Worm (Caenorhabditis elegans) whole organism, L3 larva: ENCODE data around the gene pcrg-1.

Experiments
- R02D3.7 ChIP-seq: fragments of 150-350 bp; optimal IDR thresholded peaks from 2 replicates; lab custom pipeline; 2014; ENCODE audit warnings: missing biosample characterization, missing genetic modification characterization
- ZK546.5 ChIP-seq: sonication (generic microtip); optimal IDR thresholded peaks from 2 replicates; lab custom pipeline; 2017; ENCODE audit warnings: missing biosample characterization, missing genetic modification characterization
- aly-2 ChIP-seq: fragments of 150-350 bp; optimal IDR thresholded peaks from 2 replicates; lab custom pipeline; 2014; ENCODE audit warnings: missing biosample characterization, missing genetic modification characterization
- elt-3 ChIP-seq, 3 experiments: fragments of 150-350 bp in 1 of 3; sonication (generic microtip) in 2 of 3; optimal IDR thresholded peaks; 2 replicates in 2 of 3; 4 replicates in 1 of 3; lab custom pipeline; 2014 to 2017; ENCODE audit warnings: missing biosample characterization in 3 of 3, missing genetic modification characterization in 3 of 3
- fos-1 ChIP-seq: fragments of 150-350 bp; optimal IDR thresholded peaks from 2 replicates; lab custom pipeline; 2014; ENCODE audit warnings: missing biosample characterization, missing genetic modification characterization
- jun-1 ChIP-seq: fragments of 150-350 bp; optimal IDR thresholded peaks from 2 replicates; lab custom pipeline; 2014; ENCODE audit warnings: missing biosample characterization, missing genetic modification reagents, missing genetic modification characterization
- nhr-11 ChIP-seq: fragments of 150-350 bp; optimal IDR thresholded peaks from 2 replicates; lab custom pipeline; 2014; ENCODE audit warnings: missing biosample characterization, missing genetic modification characterization
- nhr-28 ChIP-seq: fragments of 150-350 bp; optimal IDR thresholded peaks from 2 replicates; lab custom pipeline; 2014; ENCODE audit warnings: missing biosample characterization, missing genetic modification characterization
- pqm-1 ChIP-seq: fragments of 150-350 bp; optimal IDR thresholded peaks from 2 replicates; lab custom pipeline; 2017; ENCODE audit warnings: missing biosample characterization, missing genetic modification characterization, inconsistent platforms
- snpc-4 ChIP-seq: fragments of 150-350 bp; optimal IDR thresholded peaks from 2 replicates; lab custom pipeline; 2014; ENCODE audit warnings: missing biosample characterization, missing genetic modification characterization
- unc-62 ChIP-seq: fragments of 150-350 bp; sonication (generic microtip); optimal IDR thresholded peaks from 4 replicates; lab custom pipeline; 2014; ENCODE audit warnings: missing biosample characterization, missing genetic modification reagents, missing genetic modification characterization
- ztf-4 ChIP-seq: fragments of 150-350 bp; optimal IDR thresholded peaks from 2 replicates; lab custom pipeline; 2014; ENCODE audit warnings: missing biosample characterization, missing genetic modification characterization

DNA sequence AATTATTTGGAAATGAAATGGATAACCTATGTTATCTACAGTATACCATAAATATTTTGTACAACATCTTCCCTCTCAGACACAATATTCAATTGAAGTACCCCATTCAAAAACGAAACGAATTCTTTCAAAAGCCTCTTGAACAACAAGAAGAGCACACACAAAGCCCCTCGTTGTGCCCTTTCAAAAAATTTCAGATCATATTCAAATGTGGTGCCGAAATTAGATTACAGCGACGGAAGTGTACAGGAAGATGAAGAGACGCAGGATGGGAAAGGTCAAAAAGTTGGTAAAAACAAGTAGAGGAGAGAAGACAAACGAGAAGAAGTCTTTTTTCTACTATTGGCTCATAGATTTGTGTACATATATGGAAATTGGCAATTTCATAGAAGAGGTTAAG, 24.2 kb upstream of the pcrg-1 start:
- TF ChIP-seq fos-1 (tag; lab: Kevin White, UChicago) (no peak), R02D3.7 (tag; lab: Kevin White, UChicago) (no peak), jun-1 (tag; lab: Kevin White, UChicago) (no peak), snpc-4 (tag; lab: Kevin White, UChicago) (no peak), nhr-11 (tag; lab: Kevin White, UChicago) (no peak), pqm-1 (no peak), ztf-4 (tag; lab: Kevin White, UChicago) (no peak), elt-3 (tag; optimal IDR thresholded peaks at IDR 0.05; lab: Kevin White, UChicago) (no peak), aly-2 (tag; lab: Kevin White, UChicago) (no peak), nhr-28 (tag; lab: Kevin White, UChicago) (no peak), unc-62 (GFP tag; lab: Kevin White, UChicago) (no peak), ZK546.5 (no peak)
